Fruit fly (Drosophila melanogaster) whole organism, embryonic: ENCODE measurements around the gene CG15356.
A peak's percentile ranks its signal among the peaks of the same experiment; 100 is the strongest.

Experiments used
- Abd-B ChIP-seq: fragments of 200-800 bp; sonication (Bioruptor generic); optimal IDR thresholded peaks from 2 replicates; lab custom pipeline; 2018; ENCODE audit warnings: missing biosample characterization, mild to moderate bottlenecking, missing genetic modification characterization, moderate library complexity
- CG12236 ChIP-seq: fragments of 200-800 bp; sonication (Bioruptor generic); optimal IDR thresholded peaks from 2 replicates; lab custom pipeline; 2016; ENCODE audit warnings: missing biosample characterization, missing genetic modification characterization
- CG12391 ChIP-seq: fragments of 200-800 bp; sonication (Bioruptor generic); optimal IDR thresholded peaks from 3 replicates; lab custom pipeline; 2018; ENCODE audit warnings: missing biosample characterization, mild to moderate bottlenecking, missing genetic modification characterization, moderate library complexity
- CG13775 ChIP-seq: fragments of 200-800 bp; sonication (Bioruptor generic); optimal IDR thresholded peaks from 3 replicates; lab custom pipeline; 2017; ENCODE audit warnings: missing biosample characterization, mild to moderate bottlenecking, missing genetic modification characterization
- CG14860 ChIP-seq: fragments of 200-800 bp; sonication (Bioruptor generic); IDR thresholded peaks from 3 replicates; pipeline ENCODE4 v1.3.6; 2022; ENCODE audit warnings: missing biosample characterization, missing genetic modification characterization; ENCODE audit not compliant: partially characterized antibody
- CG1603 ChIP-seq: fragments of 200-800 bp; sonication (Bioruptor generic); optimal IDR thresholded peaks from 2 replicates; lab custom pipeline; 2019; ENCODE audit warnings: missing biosample characterization, mild to moderate bottlenecking, missing genetic modification characterization, moderate library complexity
- CG16813 ChIP-seq: fragments of 200-800 bp; sonication (Bioruptor generic); IDR thresholded peaks from 3 replicates; pipeline ENCODE4 v1.3.6; 2022; ENCODE audit warnings: missing biosample characterization, missing genetic modification characterization; ENCODE audit not compliant: partially characterized antibody
- CG17385 ChIP-seq: fragments of 200-800 bp; sonication (Bioruptor generic); optimal IDR thresholded peaks from 3 replicates; lab custom pipeline; 2018; ENCODE audit warnings: missing biosample characterization, mild to moderate bottlenecking, missing genetic modification characterization
- CG2712 ChIP-seq: fragments of 200-800 bp; optimal IDR thresholded peaks from 3 replicates; lab custom pipeline; 2019; ENCODE audit warnings: missing biosample characterization, mild to moderate bottlenecking, missing genetic modification characterization, moderate library complexity
- CG3163 ChIP-seq: fragments of 200-800 bp; sonication (Bioruptor generic); optimal IDR thresholded peaks from 3 replicates; lab custom pipeline; 2016; ENCODE audit warnings: missing biosample characterization, missing genetic modification characterization
- CG33213 ChIP-seq: fragments of 200-800 bp; sonication (Bioruptor generic); optimal IDR thresholded peaks from 3 replicates; lab custom pipeline; 2016; ENCODE audit warnings: missing biosample characterization, missing genetic modification characterization
- CG34224 ChIP-seq: fragments of 200-800 bp; sonication (Bioruptor generic); IDR thresholded peaks from 3 replicates; pipeline ENCODE4 v1.3.6; 2022; ENCODE audit warnings: missing biosample characterization, missing genetic modification characterization; ENCODE audit not compliant: partially characterized antibody
- CG4360 ChIP-seq: fragments of 200-800 bp; sonication (Bioruptor generic); IDR thresholded peaks from 2 replicates; pipeline ENCODE4 v1.3.6; 2022; ENCODE audit warnings: missing biosample characterization, missing genetic modification characterization
- CG4617 ChIP-seq: fragments of 200-800 bp; sonication (Bioruptor generic); optimal IDR thresholded peaks from 3 replicates; lab custom pipeline; 2016; ENCODE audit warnings: missing biosample characterization, missing genetic modification characterization, borderline replicate concordance
- CG7963 ChIP-seq: fragments of 200-800 bp; sonication (Bioruptor generic); IDR thresholded peaks from 3 replicates; pipeline ENCODE4 v1.3.6; 2022; ENCODE audit warnings: missing biosample characterization, missing genetic modification characterization; ENCODE audit not compliant: partially characterized antibody
- CG7987 ChIP-seq: fragments of 200-800 bp; sonication (Bioruptor generic); optimal IDR thresholded peaks from 2 replicates; lab custom pipeline; 2018; ENCODE audit warnings: missing biosample characterization, mild to moderate bottlenecking, missing genetic modification characterization, moderate library complexity
- CG8478 ChIP-seq: fragments of >200 bp; optimal IDR thresholded peaks from 2 replicates; lab custom pipeline; 2018
- CG8924 ChIP-seq: fragments of 200-800 bp; optimal IDR thresholded peaks from 3 replicates; lab custom pipeline; 2019; ENCODE audit warnings: missing biosample characterization, mild to moderate bottlenecking, missing genetic modification characterization, moderate library complexity
- Dbx ChIP-seq: fragments of 200-800 bp; sonication (Bioruptor generic); IDR thresholded peaks from 3 replicates; pipeline ENCODE4 v1.3.6; 2022; ENCODE audit warnings: missing biosample characterization, missing genetic modification characterization
- Doc3 ChIP-seq: fragments of 200-800 bp; sonication (Bioruptor generic); IDR thresholded peaks from 3 replicates; pipeline ENCODE4 v1.3.6; 2022; ENCODE audit warnings: missing biosample characterization, missing genetic modification characterization; ENCODE audit not compliant: partially characterized antibody
- Dref ChIP-seq: fragments of 200-800 bp; sonication (Bioruptor generic); IDR thresholded peaks from 2 replicates; pipeline ENCODE4 v1.3.6; 2022; ENCODE audit warnings: missing biosample characterization, missing genetic modification characterization
- H2.0 ChIP-seq: fragments of 200-800 bp; sonication (Bioruptor generic); IDR thresholded peaks from 2 replicates; pipeline ENCODE4 v1.3.6; 2022; ENCODE audit warnings: missing biosample characterization, missing genetic modification characterization
- HmgD ChIP-seq: fragments of 200-800 bp; sonication (Bioruptor generic); optimal IDR thresholded peaks from 3 replicates; lab custom pipeline; 2016; ENCODE audit warnings: missing biosample characterization, missing genetic modification characterization
- Hmr ChIP-seq: fragments of 200-800 bp; sonication (Bioruptor generic); optimal IDR thresholded peaks from 3 replicates; lab custom pipeline; 2017; ENCODE audit warnings: mild to moderate bottlenecking, missing biosample characterization, missing genetic modification reagents, missing genetic modification characterization
- MBD-R2 ChIP-seq: fragments of 200-800 bp; sonication (Bioruptor generic); IDR thresholded peaks from 2 replicates; pipeline ENCODE4 v1.3.6; 2022; ENCODE audit warnings: missing biosample characterization, missing genetic modification characterization
- Med ChIP-seq: fragments of 200-800 bp; sonication (Bioruptor generic); peaks from one replicate; lab custom pipeline; 2016; ENCODE audit warnings: missing biosample characterization, missing genetic modification characterization, mild to moderate bottlenecking, inconsistent platforms, moderate library complexity
- Opbp ChIP-seq: fragments of 200-800 bp; sonication (Bioruptor generic); IDR thresholded peaks from 3 replicates; pipeline ENCODE4 v1.3.6; 2022; ENCODE audit warnings: missing biosample characterization, missing genetic modification characterization; ENCODE audit not compliant: partially characterized antibody
- Ssrp ChIP-seq: fragments of 200-800 bp; sonication (Bioruptor generic); optimal IDR thresholded peaks from 2 replicates; lab custom pipeline; 2018; ENCODE audit warnings: missing biosample characterization, mild to moderate bottlenecking, missing genetic modification characterization, moderate library complexity
- Stat92E ChIP-seq, 3 experiments: fragments of >200 bp in 2 of 3; fragments of 200-800 bp in 1 of 3; sonication (Bioruptor generic) in 1 of 3; optimal IDR thresholded peaks; 2 replicates each; lab custom pipeline; 2017 to 2019; ENCODE audit warnings: missing biosample characterization in 3 of 3, missing genetic modification characterization in 3 of 3, mild to moderate bottlenecking in 1 of 3, moderate library complexity in 1 of 3
- Usf ChIP-seq: fragments of 200-800 bp; sonication (Bioruptor generic); optimal IDR thresholded peaks from 2 replicates; lab custom pipeline; 2017; ENCODE audit warnings: missing genotype, missing biosample characterization, missing genetic modification characterization
- Vsx1 ChIP-seq: fragments of 200-800 bp; sonication (Bioruptor generic); optimal IDR thresholded peaks from 2 replicates; lab custom pipeline; 2017; ENCODE audit warnings: missing biosample characterization, mild to moderate bottlenecking, missing genetic modification characterization, missing genetic modification reagents
- YL-1 ChIP-seq: fragments of 200-800 bp; sonication (Bioruptor generic); optimal IDR thresholded peaks from 3 replicates; lab custom pipeline; 2017; ENCODE audit warnings: missing biosample characterization, mild to moderate bottlenecking, missing genetic modification characterization
- bowl ChIP-seq: fragments of 200-800 bp; sonication (Bioruptor generic); IDR thresholded peaks from 2 replicates; pipeline ENCODE4 v1.3.6; 2022; ENCODE audit warnings: missing biosample characterization, missing genetic modification characterization
- ci ChIP-seq: fragments of 200-800 bp; sonication (Bioruptor generic); IDR thresholded peaks from 3 replicates; pipeline ENCODE4 v1.3.6; 2022; ENCODE audit warnings: missing biosample characterization, missing genetic modification characterization
- dysf ChIP-seq: fragments of 200-800 bp; sonication (Bioruptor generic); IDR thresholded peaks from 3 replicates; pipeline ENCODE4 v1.3.6; 2022; ENCODE audit warnings: missing biosample characterization, missing genetic modification characterization
- gcm2 ChIP-seq: fragments of 200-800 bp; sonication (Bioruptor generic); optimal IDR thresholded peaks from 2 replicates; lab custom pipeline; 2016; ENCODE audit warnings: missing biosample characterization, missing genetic modification characterization
- gfzf ChIP-seq: fragments of 200-800 bp; sonication (Bioruptor generic); optimal IDR thresholded peaks from 2 replicates; lab custom pipeline; 2016; ENCODE audit warnings: missing biosample characterization, mild to moderate bottlenecking, missing genetic modification characterization, moderate library complexity
- gro ChIP-seq: fragments of 200-800 bp; sonication (Bioruptor generic); optimal IDR thresholded peaks from 2 replicates; lab custom pipeline; 2016; ENCODE audit warnings: missing biosample characterization, missing genetic modification characterization
- gsb-n ChIP-seq: fragments of 200-800 bp; sonication (Bioruptor generic); optimal IDR thresholded peaks from 3 replicates; lab custom pipeline; 2018; ENCODE audit warnings: missing biosample characterization, mild to moderate bottlenecking, missing genetic modification characterization
- gt ChIP-seq: fragments of 200-800 bp; sonication (Bioruptor generic); IDR thresholded peaks from 2 replicates; pipeline ENCODE4 v1.3.6; 2022; ENCODE audit warnings: missing biosample characterization, missing genetic modification characterization
- hb ChIP-seq: fragments of 200-800 bp; sonication (Bioruptor generic); IDR thresholded peaks from 3 replicates; pipeline ENCODE4 v1.3.6; 2022; ENCODE audit warnings: missing biosample characterization, missing genetic modification characterization; ENCODE audit not compliant: partially characterized antibody
- knrl ChIP-seq: fragments of 200-800 bp; sonication (Bioruptor generic); IDR thresholded peaks from 3 replicates; pipeline ENCODE4 v1.3.6; 2022; ENCODE audit warnings: missing biosample characterization, missing genetic modification characterization; ENCODE audit not compliant: partially characterized antibody
- mld ChIP-seq: fragments of 200-800 bp; sonication (Bioruptor generic); IDR thresholded peaks from 3 replicates; pipeline ENCODE4 v1.3.6; 2022; ENCODE audit warnings: missing biosample characterization, missing genetic modification characterization; ENCODE audit not compliant: partially characterized antibody
- nerfin-2 ChIP-seq: fragments of 200-800 bp; sonication (Bioruptor generic); IDR thresholded peaks from 2 replicates; pipeline ENCODE4 v1.3.6; 2022; ENCODE audit warnings: missing biosample characterization, missing genetic modification characterization; ENCODE audit not compliant: partially characterized antibody
- prd ChIP-seq, 3 experiments: fragments of >200 bp in 2 of 3; fragments of 200-800 bp in 1 of 3; sonication (Bioruptor generic) in 1 of 3; optimal IDR thresholded peaks in 2 of 3; IDR thresholded peaks in 1 of 3; 2 replicates in 2 of 3; 3 replicates in 1 of 3; pipeline versions ENCODE4 v1.3.6 to Lab custom; 2017 to 2022; ENCODE audit warnings: missing biosample characterization in 1 of 3, missing genetic modification characterization in 1 of 3
- row ChIP-seq: fragments of 200-800 bp; sonication (Bioruptor generic); IDR thresholded peaks from 3 replicates; pipeline ENCODE4 v1.3.6; 2022; ENCODE audit warnings: missing biosample characterization, missing genetic modification characterization
- tgo ChIP-seq: fragments of 200-800 bp; sonication (Bioruptor generic); IDR thresholded peaks from 3 replicates; pipeline ENCODE4 v1.3.6; 2022; ENCODE audit warnings: missing biosample characterization, missing genetic modification characterization
- tio ChIP-seq: fragments of 200-800 bp; sonication (Bioruptor generic); optimal IDR thresholded peaks from 2 replicates; lab custom pipeline; 2017; ENCODE audit warnings: missing biosample characterization, missing genetic modification characterization, inconsistent platforms
- tna ChIP-seq: fragments of 200-800 bp; sonication (Bioruptor generic); IDR thresholded peaks from 2 replicates; pipeline ENCODE4 v1.3.6; 2022; ENCODE audit warnings: missing biosample characterization, missing genetic modification characterization; ENCODE audit not compliant: partially characterized antibody

CG15356 gene

DNA sequence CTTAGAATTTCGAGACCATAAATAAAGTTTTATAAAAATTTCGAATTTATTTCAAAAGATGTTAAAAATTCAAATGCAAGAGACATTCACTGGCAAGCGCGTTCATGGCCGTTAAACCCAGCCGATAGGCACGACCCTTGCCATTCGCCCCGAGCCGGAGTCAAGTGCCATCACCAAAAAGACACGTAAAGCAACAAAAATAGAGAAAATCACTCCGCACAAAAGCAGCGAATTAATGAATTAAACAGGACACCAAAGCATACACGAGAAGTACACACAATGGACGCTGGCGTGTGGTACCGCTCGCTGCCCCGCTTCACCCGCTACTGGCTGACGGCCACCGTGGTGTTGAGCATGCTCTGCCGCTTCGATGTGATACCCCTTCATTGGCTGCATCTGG is 6.6 kb downstream of the CG15356 start, which contains the start of gene Der-1:
Gene Der-1, plus strand, starts transcription at position 1 of the 400 bp plus-strand sequence.
- TF ChIP-seq Ssrp (tag; lab: Kevin White, UChicago) (no peak), gsb-n (tag; lab: Kevin White, UChicago) (no peak), Vsx1 (GFP tag; lab: Kevin White, UChicago) (no peak), prd (optimal IDR thresholded peaks at IDR 0.05; lab: Kevin White, UChicago) (no peak), prd (GFP tag; IDR thresholded peaks at IDR 0.05; lab: Robert Waterston, UW) (no peak), CG1603 (peak; percentile 63), dysf (no peak), tna (peak; percentile 89), CG34224 (GFP tag; lab: Robert Waterston, UW) (peak; percentile 87), Stat92E (GFP tag; optimal IDR thresholded peaks at IDR 0.05; lab: Kevin White, UChicago) (peak in 1 of 3 experiments; percentile 5), CG8478 (lab: Kevin White, UChicago) (peak; percentile 42), Doc3 (GFP tag; lab: Robert Waterston, UW) (peak; percentile 88), Dref (peak; percentile 53), CG7963 (GFP tag; lab: Robert Waterston, UW) (peak; percentile 80), Usf (no peak), CG4360 (GFP tag; lab: Robert Waterston, UW) (peak; percentile 66), bowl (GFP tag; lab: Robert Waterston, UW) (no peak), YL-1 (GFP tag; lab: Kevin White, UChicago) (peak; percentile 82), CG12236 (GFP tag; lab: Kevin White, UChicago) (no peak), CG2712 (tag; lab: Kevin White, UChicago) (peak; percentile 15), knrl (GFP tag; lab: Robert Waterston, UW) (peak; percentile 91), tio (GFP tag; lab: Kevin White, UChicago) (no peak), CG14860 (GFP tag; lab: Robert Waterston, UW) (peak; percentile 68), nerfin-2 (peak; percentile 78), mld (peak; percentile 64; the same call in 1 of the 3 replicates), gfzf (GFP tag; lab: Kevin White, UChicago) (peak; percentile 14), CG3163 (no peak), row (GFP tag; lab: Robert Waterston, UW) (peak; percentile 80), CG7987 (no peak), HmgD (peak; percentile 7), Abd-B (peak; percentile 56), gro (peak; percentile 32), hb (GFP tag; lab: Robert Waterston, UW) (peak; percentile 86), H2.0 (GFP tag; lab: Robert Waterston, UW) (peak; percentile 15; the same call in 1 of the 2 replicates), CG8924 (tag; lab: Kevin White, UChicago) (peak; percentile 35), tgo (GFP tag; lab: Robert Waterston, UW) (peak; percentile 18; the same call in 1 of the 3 replicates), MBD-R2 (GFP tag; lab: Robert Waterston, UW) (peak; percentile 88), gt (GFP tag; lab: Robert Waterston, UW) (no peak), ci (peak; percentile 32; the same call in 1 of the 3 replicates), CG17385 (GFP tag; lab: Kevin White, UChicago) (no peak), Hmr (GFP tag; lab: Kevin White, UChicago) (peak; percentile 43), CG12391 (tag; lab: Kevin White, UChicago) (peak; percentile 18), Opbp (peak; percentile 94), Dbx (0 out of 3 replicates have a peak, but pooled peaks have one; percentile 11), Med (GFP tag; lab: Kevin White, UChicago) (peak; percentile 60), CG13775 (GFP tag; lab: Kevin White, UChicago) (no peak), CG33213 (GFP tag; lab: Kevin White, UChicago) (peak; percentile 11), CG16813 (GFP tag; lab: Robert Waterston, UW) (peak; percentile 91), CG4617 (GFP tag; lab: Kevin White, UChicago) (peak; percentile 88), gcm2 (GFP tag; lab: Kevin White, UChicago) (no peak)
